Fruit fly (Drosophila melanogaster): Measurements from ENCODE around the gene Fancd2.

- TF ChIP-seq ttk (optimal IDR thresholded peaks at IDR 0.05) (no peak), insv (optimal IDR thresholded peaks at IDR 0.05) (no peak), Sin3A (optimal IDR thresholded peaks at IDR 0.05) (no peak)
These were observed 2.7 kb upstream of the Fancd2 start, which contains the start of gene CG17270 for dm6 chr3R:20818689-20819088.
